Worm (Caenorhabditis elegans) whole organism, mixed stage, embryonic: ENCODE measurements around the gene pqn-79.

Experiments used
- blmp-1 ChIP-seq: fragments of 150-350 bp; optimal IDR thresholded peaks from 2 replicates; lab custom pipeline; 2014; ENCODE audit warnings: missing biosample characterization, missing genetic modification characterization
- mep-1 ChIP-seq: fragments of 150-350 bp; optimal IDR thresholded peaks from 2 replicates; lab custom pipeline; 2017; ENCODE audit warnings: missing biosample characterization, missing genetic modification reagents, missing genetic modification characterization, inconsistent platforms
- nhr-237 ChIP-seq: fragments of 150-350 bp; optimal IDR thresholded peaks from 2 replicates; lab custom pipeline; 2014; ENCODE audit warnings: missing biosample characterization, missing genetic modification characterization
- pha-4 ChIP-seq: fragments of 150-350 bp; optimal IDR thresholded peaks from 2 replicates; lab custom pipeline; 2018; ENCODE audit warnings: missing biosample characterization, missing genetic modification reagents, missing genetic modification characterization

ce11 chrIV:15591975-15592374, 3.4 kb upstream of the pqn-79 start:
- TF ChIP-seq blmp-1 (tag; lab: Kevin White, UChicago) (no peak), pha-4 (tag; lab: Kevin White, UChicago) (no peak), mep-1 (no peak), nhr-237 (no peak)
